Fruit fly (Drosophila melanogaster): ENCODE measurements around the gene Sbat.

Gene Sbat

DNA sequence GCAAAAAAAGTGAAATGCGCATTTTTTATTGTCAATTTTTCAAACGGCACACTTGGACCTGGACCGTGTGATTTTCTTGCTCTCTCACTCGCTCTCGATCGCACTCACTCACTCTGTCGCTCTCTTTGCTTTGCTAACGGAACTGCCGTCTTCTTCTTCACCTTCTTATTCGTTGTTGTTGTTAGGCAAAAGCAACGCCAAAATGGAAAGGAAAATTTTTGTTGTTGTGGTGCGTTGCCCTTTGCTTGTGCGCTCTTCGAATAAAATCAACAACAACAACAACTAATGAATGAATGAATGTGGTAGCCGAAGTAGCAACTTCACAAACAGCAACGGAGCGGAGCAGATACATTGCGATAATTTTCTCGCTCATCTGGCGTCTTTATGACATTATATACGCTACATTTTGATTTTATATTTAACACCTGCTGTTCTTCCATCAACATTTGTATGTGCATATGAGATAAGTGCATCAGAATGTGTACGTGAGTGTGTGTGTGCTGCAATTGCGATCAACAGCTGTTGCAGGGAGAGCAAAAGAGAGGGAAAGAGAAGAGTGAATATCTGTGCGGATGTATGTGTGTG, 10.8 kb downstream of the Sbat start (continued):
- TF ChIP-seq CG11723 (GFP tag; optimal IDR thresholded peaks at IDR 0.05) (no peak), CG18599 (GFP tag; optimal IDR thresholded peaks at IDR 0.05) (no peak), CG1832 (GFP tag; optimal IDR thresholded peaks at IDR 0.05) (peak; percentile 66), nerfin-1 (tag; optimal IDR thresholded peaks at IDR 0.05) (peak; percentile 37), HLH3B (GFP tag; IDR thresholded peaks at IDR 0.05) (no peak), CG5180 (GFP tag; optimal IDR thresholded peaks at IDR 0.05) (peak; percentile 37), unc-4 (GFP tag; IDR thresholded peaks at IDR 0.05; ENCODE audit: partially characterized antibody) (no peak), nau (GFP tag; optimal IDR thresholded peaks at IDR 0.05) (peak; percentile 24), disco-r (GFP tag; optimal IDR thresholded peaks at IDR 0.05) (no peak), CG18011 (GFP tag; optimal IDR thresholded peaks at IDR 0.05) (no peak), sna (GFP tag; IDR thresholded peaks at IDR 0.05; ENCODE audit: partially characterized antibody) (no peak), CG7271 (tag; optimal IDR thresholded peaks at IDR 0.05) (no peak), zf30C (GFP tag; optimal IDR thresholded peaks at IDR 0.05) (no peak), rib (GFP tag; IDR thresholded peaks at IDR 0.05) (peak; percentile 42; the same call in 1 of the 2 replicates), lbe (GFP tag; optimal IDR thresholded peaks at IDR 0.05) (peak; percentile 52), D (optimal IDR thresholded peaks at IDR 0.05) (peak; percentile 64), D (GFP tag; optimal IDR thresholded peaks at IDR 0.05) (no peak), pnt (GFP tag; optimal IDR thresholded peaks at IDR 0.05) (no peak), Blimp-1 (GFP tag; optimal IDR thresholded peaks at IDR 0.05) (peak; percentile 53), sd (tag; optimal IDR thresholded peaks at IDR 0.05) (peak; percentile 44), CG15479 (GFP tag; optimal IDR thresholded peaks at IDR 0.05) (peak; percentile 93), CG12769 (tag; optimal IDR thresholded peaks at IDR 0.05) (peak; percentile 34), ara (GFP tag; IDR thresholded peaks at IDR 0.05) (no peak), trem (tag; optimal IDR thresholded peaks at IDR 0.05) (peak; percentile 54), CG6854 (GFP tag; optimal IDR thresholded peaks at IDR 0.05) (no peak), CG4360 (GFP tag; IDR thresholded peaks at IDR 0.05) (peak; percentile 99), kni (GFP tag; optimal IDR thresholded peaks at IDR 0.05) (peak; percentile 52), Doc3 (GFP tag; IDR thresholded peaks at IDR 0.05; ENCODE audit: partially characterized antibody) (no peak), dm (GFP tag; optimal IDR thresholded peaks at IDR 0.05) (no peak), CG8924 (tag; optimal IDR thresholded peaks at IDR 0.05) (peak; percentile 45), CG15696 (tag; optimal IDR thresholded peaks at IDR 0.05) (no peak), Dll (GFP tag; IDR thresholded peaks at IDR 0.05; ENCODE audit: partially characterized antibody) (no peak), tgo (GFP tag; IDR thresholded peaks at IDR 0.05) (no peak), CG17385 (GFP tag; optimal IDR thresholded peaks at IDR 0.05) (peak; percentile 90), tll (GFP tag; optimal IDR thresholded peaks at IDR 0.05) (peak in 1 of 2 experiments; percentile 86), Trl (optimal IDR thresholded peaks at IDR 0.05) (peak; percentile 70 to 86), Trl (GFP tag; optimal IDR thresholded peaks at IDR 0.05) (no peak), chinmo (GFP tag; IDR thresholded peaks at IDR 0.05; ENCODE audit: partially characterized antibody) (peak; percentile 87; the same call in 2 of the 4 replicates), chif (GFP tag; optimal IDR thresholded peaks at IDR 0.05) (no peak), CG8281 (tag; optimal IDR thresholded peaks at IDR 0.05) (peak; percentile 91), Bdp1 (GFP tag; optimal IDR thresholded peaks at IDR 0.05) (no peak), D19A (tag; optimal IDR thresholded peaks at IDR 0.05) (peak; percentile 45), lab (GFP tag; optimal IDR thresholded peaks at IDR 0.05) (no peak), pros (GFP tag; optimal IDR thresholded peaks at IDR 0.05) (peak; percentile 88), CkIIα-i1 (GFP tag; IDR thresholded peaks at IDR 0.05) (no peak)
